Worm (Caenorhabditis elegans) whole organism, young adult: Measurements from ENCODE around the gene rme-4.

Experiments used
- B0261.1 ChIP-seq: sonication (generic microtip); optimal IDR thresholded peaks from 2 replicates; lab custom pipeline; 2016; ENCODE audit warnings: mild to moderate bottlenecking, missing genetic modification characterization, moderate library complexity, missing compliant biosample characterization
- B0336.3 ChIP-seq: fragments of 200-800 bp; sonication (Bioruptor generic); IDR thresholded peaks from 2 replicates; pipeline ENCODE4 v1.3.6; 2022; ENCODE audit warnings: missing genetic modification characterization, missing compliant biosample characterization
- F33H1.4 ChIP-seq: fragments of 200-800 bp; sonication (Bioruptor generic); IDR thresholded peaks from 2 replicates; pipeline ENCODE4 v1.3.6; 2022; ENCODE audit warnings: missing genetic modification reagents, missing genetic modification characterization, missing compliant biosample characterization
- K11D2.4 ChIP-seq: fragments of 200-800 bp; sonication (Bioruptor generic); IDR thresholded peaks from 2 replicates; pipeline ENCODE4 v1.3.6; 2022; ENCODE audit warnings: missing genetic modification reagents, missing genetic modification characterization, missing compliant biosample characterization
- Y53F4B.3 ChIP-seq: fragments of 200-800 bp; sonication (Bioruptor generic); IDR thresholded peaks from 2 replicates; pipeline ENCODE4 v1.3.6; 2022; ENCODE audit warnings: missing genetic modification reagents, missing genetic modification characterization, missing compliant biosample characterization
- Y53G8AR.9 ChIP-seq: fragments of 200-800 bp; sonication (Bioruptor generic); conservative IDR thresholded peaks from 2 replicates; pipeline ENCODE4 v1.3.6; 2022; ENCODE audit warnings: missing genetic modification reagents, missing genetic modification characterization, missing compliant biosample characterization
- Y56A3A.18 ChIP-seq: fragments of 200-800 bp; sonication (Bioruptor generic); IDR thresholded peaks from 2 replicates; pipeline ENCODE4 v1.3.6; 2022; ENCODE audit warnings: missing genetic modification reagents, missing genetic modification characterization, missing compliant biosample characterization
- aptf-2 ChIP-seq: fragments of 200-800 bp; sonication (Bioruptor generic); conservative IDR thresholded peaks from 2 replicates; pipeline ENCODE4 v1.3.6; 2022; ENCODE audit warnings: missing genetic modification reagents, missing genetic modification characterization, missing compliant biosample characterization
- aptf-3 ChIP-seq: fragments of 200-800 bp; sonication (Bioruptor generic); IDR thresholded peaks from 2 replicates; pipeline ENCODE4 v1.3.6; 2022; ENCODE audit warnings: missing genetic modification characterization, missing compliant biosample characterization
- attf-6 ChIP-seq: fragments of 200-800 bp; sonication (Bioruptor generic); IDR thresholded peaks from 2 replicates; pipeline ENCODE4 v1.3.6; 2022; ENCODE audit warnings: missing genetic modification reagents, missing genetic modification characterization, missing compliant biosample characterization
- cebp-1 ChIP-seq, 2 experiments: fragments of 200-800 bp in 1 of 2; sonication (Bioruptor generic) in 1 of 2; sonication (generic microtip) in 1 of 2; IDR thresholded peaks in 1 of 2; optimal IDR thresholded peaks in 1 of 2; 2 replicates each; pipeline versions ENCODE4 v1.3.6 to Lab custom; 2017 to 2022; ENCODE audit warnings: missing compliant biosample characterization in 2 of 2, missing genetic modification characterization in 2 of 2, mild to moderate bottlenecking in 1 of 2, missing genetic modification reagents in 1 of 2, moderate library complexity in 1 of 2
- ceh-27 ChIP-seq: fragments of 200-800 bp; sonication (Bioruptor generic); optimal IDR thresholded peaks from 2 replicates; lab custom pipeline; 2018; ENCODE audit warnings: mild to moderate bottlenecking, missing genetic modification characterization, moderate library complexity, missing compliant biosample characterization
- ceh-40 ChIP-seq: fragments of 200-800 bp; sonication (Bioruptor generic); IDR thresholded peaks from 2 replicates; pipeline ENCODE4 v1.3.6; 2022; ENCODE audit warnings: missing genetic modification characterization, missing compliant biosample characterization
- chd-7 ChIP-seq: sonication (generic microtip); optimal IDR thresholded peaks from 2 replicates; lab custom pipeline; 2016; ENCODE audit warnings: mild to moderate bottlenecking, missing genetic modification characterization, moderate library complexity, missing compliant biosample characterization
- dox-1 ChIP-seq: fragments of 200-800 bp; sonication (Bioruptor generic); IDR thresholded peaks from 2 replicates; pipeline ENCODE4 v1.3.6; 2022; ENCODE audit warnings: missing genetic modification reagents, missing genetic modification characterization, missing compliant biosample characterization
- dpl-1 ChIP-seq: fragments of 150-350 bp; optimal IDR thresholded peaks from 2 replicates; lab custom pipeline; 2014; ENCODE audit warnings: missing biosample characterization, missing genetic modification reagents, missing genetic modification characterization
- gei-17 ChIP-seq: fragments of 200-800 bp; sonication (Bioruptor generic); optimal IDR thresholded peaks from 2 replicates; lab custom pipeline; 2018; ENCODE audit warnings: mild to moderate bottlenecking, missing genetic modification characterization, missing compliant biosample characterization
- lin-26 ChIP-seq: fragments of 200-800 bp; sonication (Bioruptor generic); IDR thresholded peaks from 2 replicates; pipeline ENCODE4 v1.3.6; 2022; ENCODE audit warnings: missing genetic modification reagents, missing genetic modification characterization, missing compliant biosample characterization
- lin-54 ChIP-seq: fragments of 200-800 bp; sonication (Bioruptor generic); optimal IDR thresholded peaks from 2 replicates; lab custom pipeline; 2018; ENCODE audit warnings: mild to moderate bottlenecking, missing genetic modification characterization, missing compliant biosample characterization
- madf-10 ChIP-seq: sonication (generic microtip); optimal IDR thresholded peaks from 2 replicates; lab custom pipeline; 2016; ENCODE audit warnings: mild to moderate bottlenecking, missing genetic modification characterization, missing compliant biosample characterization
- madf-3 ChIP-seq: fragments of 200-800 bp; sonication (Bioruptor generic); IDR thresholded peaks from 2 replicates; pipeline ENCODE4 v1.3.6; 2022; ENCODE audit warnings: missing genetic modification reagents, missing genetic modification characterization, missing compliant biosample characterization
- madf-8 ChIP-seq: fragments of 200-800 bp; sonication (Bioruptor generic); conservative IDR thresholded peaks from 2 replicates; pipeline ENCODE4 v1.3.6; 2022; ENCODE audit warnings: missing genetic modification reagents, missing genetic modification characterization, missing compliant biosample characterization
- mcd-1 ChIP-seq: fragments of 200-800 bp; sonication (Bioruptor generic); IDR thresholded peaks from 2 replicates; pipeline ENCODE4 v1.3.6; 2022; ENCODE audit warnings: missing genetic modification reagents, missing genetic modification characterization, missing compliant biosample characterization
- nfya-1 ChIP-seq: sonication (generic microtip); optimal IDR thresholded peaks from 2 replicates; lab custom pipeline; 2017; ENCODE audit warnings: antibody characterized with exemption, missing compliant biosample characterization, missing genetic modification characterization, borderline replicate concordance; ENCODE audit not compliant: insufficient read depth
- nfyb-1 ChIP-seq: fragments of 200-800 bp; sonication (Bioruptor generic); IDR thresholded peaks from 2 replicates; pipeline ENCODE4 v1.3.6; 2022; ENCODE audit warnings: missing genetic modification reagents, missing genetic modification characterization, missing compliant biosample characterization
- nhr-179 ChIP-seq: sonication (generic microtip); optimal IDR thresholded peaks from 2 replicates; lab custom pipeline; 2016; ENCODE audit warnings: mild to moderate bottlenecking, missing genetic modification characterization, missing compliant biosample characterization
- nhr-80 ChIP-seq: sonication (generic microtip); optimal IDR thresholded peaks from 2 replicates; lab custom pipeline; 2016; ENCODE audit warnings: missing genetic modification characterization, missing compliant biosample characterization
- rec-8 ChIP-seq, 2 experiments: sonication (generic microtip); optimal IDR thresholded peaks; 2 replicates each; lab custom pipeline; 2016; ENCODE audit warnings: mild to moderate bottlenecking in 2 of 2, missing genetic modification characterization in 2 of 2, missing genetic modification reagents in 2 of 2, missing genotype in 2 of 2, missing biosample characterization in 1 of 2, missing compliant biosample characterization in 1 of 2, moderate library complexity in 1 of 2
- sdz-38 ChIP-seq: sonication (generic microtip); optimal IDR thresholded peaks from 2 replicates; lab custom pipeline; 2016; ENCODE audit warnings: missing genotype, missing genetic modification characterization, missing compliant biosample characterization
- snpc-3.4 ChIP-seq: sonication (generic microtip); optimal IDR thresholded peaks from 2 replicates; lab custom pipeline; 2017; ENCODE audit warnings: missing genetic modification characterization, mild to moderate bottlenecking, missing compliant biosample characterization, antibody characterized with exemption, moderate library complexity, missing genotype, missing genetic modification reagents
- tbp1 ChIP-seq: fragments of 200-800 bp; sonication (Bioruptor generic); optimal IDR thresholded peaks from 2 replicates; lab custom pipeline; 2018; ENCODE audit warnings: mild to moderate bottlenecking, missing genetic modification characterization, missing compliant biosample characterization
- tlf-1 ChIP-seq: fragments of 200-800 bp; sonication (Bioruptor generic); optimal IDR thresholded peaks from 2 replicates; lab custom pipeline; 2018; ENCODE audit warnings: mild to moderate bottlenecking, missing genetic modification characterization, missing compliant biosample characterization
- unc-130 ChIP-seq: sonication (generic microtip); optimal IDR thresholded peaks from 2 replicates; lab custom pipeline; 2016; ENCODE audit warnings: missing genetic modification reagents, missing genetic modification characterization, missing compliant biosample characterization
- xnd-1 ChIP-seq: sonication (generic microtip); optimal IDR thresholded peaks from 2 replicates; lab custom pipeline; 2016; ENCODE audit warnings: missing genotype, missing genetic modification reagents, missing genetic modification characterization, missing compliant biosample characterization
- zfh-2 ChIP-seq: fragments of 200-800 bp; sonication (Bioruptor generic); conservative IDR thresholded peaks from 2 replicates; pipeline ENCODE4 v1.3.6; 2022; ENCODE audit warnings: missing genetic modification reagents, missing genetic modification characterization, missing compliant biosample characterization
- ztf-18 ChIP-seq: sonication (generic microtip); optimal IDR thresholded peaks from 2 replicates; lab custom pipeline; 2016; ENCODE audit warnings: missing genotype, mild to moderate bottlenecking, missing genetic modification characterization, missing compliant biosample characterization
- ztf-22 ChIP-seq: fragments of 200-800 bp; sonication (Bioruptor generic); optimal IDR thresholded peaks from 2 replicates; lab custom pipeline; 2018; ENCODE audit warnings: mild to moderate bottlenecking, missing genetic modification characterization, moderate library complexity, missing compliant biosample characterization
- ztf-25 ChIP-seq: fragments of 200-800 bp; sonication (Bioruptor generic); IDR thresholded peaks from 2 replicates; pipeline ENCODE4 v1.3.6; 2022; ENCODE audit warnings: missing genetic modification reagents, missing genetic modification characterization, missing compliant biosample characterization

rme-4 gene

ce11 chrX:10340044-10340443 is 39.6 kb downstream of the rme-4 start (continued):
- TF ChIP-seq nfya-1 (tag; lab: Kevin White, UChicago): no peak
- TF ChIP-seq ztf-25: no peak
- no peak for TF ChIP-seq ztf-22 (GFP tag; lab: Kevin White, UChicago)
- TF ChIP-seq nhr-80 (tag; lab: Kevin White, UChicago): peak; percentile 80
- no peak for TF ChIP-seq madf-8 (GFP tag; lab: Robert Waterston, UW)
- peak; percentile 67; the same call in 1 of the 2 replicates for TF ChIP-seq zfh-2 (GFP tag; lab: Robert Waterston, UW)
- peak; percentile 23; the same call in 1 of the 2 replicates for TF ChIP-seq mcd-1 (GFP tag; lab: Robert Waterston, UW)
- TF ChIP-seq aptf-3 (GFP tag; lab: Robert Waterston, UW): no peak
- no peak for TF ChIP-seq ceh-27

ce11 chrX:10338761-10339160 is 40.9 kb downstream of the rme-4 start:
- no peak for TF ChIP-seq xnd-1
- TF ChIP-seq ztf-18: no peak
- TF ChIP-seq tbp1 (GFP tag; lab: Kevin White, UChicago): no peak
- no peak for TF ChIP-seq F33H1.4 (GFP tag; lab: Robert Waterston, UW)
- no peak for TF ChIP-seq dpl-1 (GFP tag; lab: Kevin White, UChicago)
- peak; percentile 55 for TF ChIP-seq tlf-1 (GFP tag; lab: Kevin White, UChicago)
- TF ChIP-seq Y56A3A.18 (GFP tag; lab: Robert Waterston, UW): 0 out of 2 replicates have a peak, but pooled peaks have one; percentile 55
- no peak for TF ChIP-seq aptf-2
- TF ChIP-seq cebp-1 (GFP tag; IDR thresholded peaks at IDR 0.05; lab: Robert Waterston, UW): no peak
- TF ChIP-seq cebp-1 (tag; optimal IDR thresholded peaks at IDR 0.05; lab: Kevin White, UChicago): peak; percentile 36
- no peak for TF ChIP-seq dox-1 (GFP tag; lab: Robert Waterston, UW)
- TF ChIP-seq gei-17: no peak
- no peak for TF ChIP-seq rec-8 (tag; optimal IDR thresholded peaks at IDR 0.05; lab: Kevin White, UChicago)
- 0 out of 2 replicates have a peak, but pooled peaks have one; percentile 22 for TF ChIP-seq lin-26
- no peak for TF ChIP-seq B0261.1 (tag; lab: Kevin White, UChicago)
- no peak for TF ChIP-seq sdz-38 (tag; lab: Kevin White, UChicago)
- TF ChIP-seq snpc-3.4: no peak
- no peak for TF ChIP-seq mcd-1 (GFP tag; lab: Robert Waterston, UW)
- peak; percentile 63; the same call in 1 of the 2 replicates for TF ChIP-seq B0336.3
- peak; percentile 71; the same call in 1 of the 2 replicates for TF ChIP-seq nfyb-1 (GFP tag; lab: Robert Waterston, UW)
- TF ChIP-seq Y53G8AR.9 (GFP tag; lab: Robert Waterston, UW): 0 out of 2 replicates have a peak, but pooled peaks have one; percentile 43
- TF ChIP-seq madf-10: no peak
- 0 out of 2 replicates have a peak, but pooled peaks have one; percentile 26 for TF ChIP-seq madf-3 (GFP tag; lab: Robert Waterston, UW)
- no peak for TF ChIP-seq unc-130 (GFP tag; lab: Kevin White, UChicago)
- no peak for TF ChIP-seq ceh-40 (GFP tag; lab: Robert Waterston, UW)
- no peak for TF ChIP-seq nhr-80 (tag; lab: Kevin White, UChicago)
- TF ChIP-seq, all 124 proteins: peak for 8

ce11 chrX:10338100-10338499 is 41.5 kb downstream of the rme-4 start, which contains the start of gene cut-5:
TSS of gene cut-5 (minus strand) at chrX:10338200.
- TF ChIP-seq K11D2.4 (GFP tag; lab: Robert Waterston, UW): no peak
- no peak for TF ChIP-seq nhr-179 (tag; lab: Kevin White, UChicago)
- no peak for TF ChIP-seq lin-54 (GFP tag; lab: Kevin White, UChicago)
- TF ChIP-seq chd-7 (tag; lab: Kevin White, UChicago): no peak
- TF ChIP-seq dpl-1 (GFP tag; lab: Kevin White, UChicago): no peak
- TF ChIP-seq cebp-1 (GFP tag; IDR thresholded peaks at IDR 0.05; lab: Robert Waterston, UW): no peak
- TF ChIP-seq cebp-1 (tag; optimal IDR thresholded peaks at IDR 0.05; lab: Kevin White, UChicago): no peak
- TF ChIP-seq Y53F4B.3 (GFP tag; lab: Robert Waterston, UW): no peak
- no peak for TF ChIP-seq attf-6 (GFP tag; lab: Robert Waterston, UW)
